Fruit fly (Drosophila melanogaster): ENCODE measurements around the gene CG8565.

The CG8565 gene

dm6 chrX:15844139-15844538, 6.5 kb downstream of the CG8565 start, which contains the start of the genes ArgRS and CG8578 (continued):
- TF ChIP-seq Smox (GFP tag; optimal IDR thresholded peaks at IDR 0.05) (no peak), CG10669 (GFP tag; optimal IDR thresholded peaks at IDR 0.05) (no peak), Eip75B (GFP tag; optimal IDR thresholded peaks at IDR 0.05) (peak; percentile 80), acj6 (GFP tag; optimal IDR thresholded peaks at IDR 0.05) (peak; percentile 28), achi (GFP tag; optimal IDR thresholded peaks at IDR 0.05) (no peak), Gug (GFP tag; IDR thresholded peaks at IDR 0.05) (peak; percentile 78), CG15336 (GFP tag; IDR thresholded peaks at IDR 0.05) (peak; percentile 29; the same call in 1 of the 2 replicates), CG3919 (GFP tag; optimal IDR thresholded peaks at IDR 0.05) (no peak), CG3032 (tag; optimal IDR thresholded peaks at IDR 0.05) (peak; percentile 69), CG6808 (GFP tag; optimal IDR thresholded peaks at IDR 0.05) (no peak), fkh (GFP tag; optimal IDR thresholded peaks at IDR 0.05) (no peak), CG8119 (GFP tag; IDR thresholded peaks at IDR 0.05) (no peak), CG7368 (GFP tag; optimal IDR thresholded peaks at IDR 0.05) (no peak), CG6276 (GFP tag; optimal IDR thresholded peaks at IDR 0.05) (no peak), lz (GFP tag; optimal IDR thresholded peaks at IDR 0.05) (peak; percentile 74), dsx (GFP tag; optimal IDR thresholded peaks at IDR 0.05; ENCODE audit: poor library complexity, severe bottlenecking) (no peak), CG9139 (GFP tag; optimal IDR thresholded peaks at IDR 0.05) (no peak), spab (GFP tag; optimal IDR thresholded peaks at IDR 0.05) (no peak), CG32006 (GFP tag; optimal IDR thresholded peaks at IDR 0.05) (no peak), Eip93F (GFP tag; optimal IDR thresholded peaks at IDR 0.05) (no peak), CG6163 (GFP tag; IDR thresholded peaks at IDR 0.05) (no peak), fd59A (GFP tag; optimal IDR thresholded peaks at IDR 0.05) (no peak), Met (GFP tag; optimal IDR thresholded peaks at IDR 0.05) (peak; percentile 39), eg (GFP tag; IDR thresholded peaks at IDR 0.05) (no peak; the same call in 2 of the 3 replicates), Blimp-1 (GFP tag; optimal IDR thresholded peaks at IDR 0.05) (no peak), CG1621 (tag; optimal IDR thresholded peaks at IDR 0.05) (no peak), fd85E (GFP tag; optimal IDR thresholded peaks at IDR 0.05) (no peak), Sox14 (GFP tag; optimal IDR thresholded peaks at IDR 0.05) (peak; percentile 62), CG6854 (GFP tag; optimal IDR thresholded peaks at IDR 0.05) (no peak), Lpt (GFP tag; optimal IDR thresholded peaks at IDR 0.05) (no peak), Eip78C (GFP tag) (peak; percentile 91), CG11902 (GFP tag; optimal IDR thresholded peaks at IDR 0.05) (no peak), Ets21C (GFP tag; optimal IDR thresholded peaks at IDR 0.05) (peak; percentile 44), CG31627 (GFP tag; optimal IDR thresholded peaks at IDR 0.05) (peak; percentile 49), Hr4 (GFP tag; optimal IDR thresholded peaks at IDR 0.05) (peak; percentile 72)

dm6 chrX:15849021-15849420, 11.4 kb downstream of the CG8565 start, which contains the start of gene sun:
TSS of gene sun (minus strand) at chrX:15849258.
- no peak for TF ChIP-seq CG10669 (GFP tag; optimal IDR thresholded peaks at IDR 0.05)
- TF ChIP-seq lz (GFP tag; optimal IDR thresholded peaks at IDR 0.05) = no peak
- no peak for TF ChIP-seq cyc (GFP tag; optimal IDR thresholded peaks at IDR 0.05)
- TF ChIP-seq fkh (GFP tag; optimal IDR thresholded peaks at IDR 0.05) = no peak
- TF ChIP-seq CG6854 (GFP tag; optimal IDR thresholded peaks at IDR 0.05) = no peak
- no peak for TF ChIP-seq dsx (GFP tag; optimal IDR thresholded peaks at IDR 0.05; ENCODE audit: poor library complexity, severe bottlenecking)
- TF ChIP-seq CG34406 (GFP tag; optimal IDR thresholded peaks at IDR 0.05) = no peak
- TF ChIP-seq CG11294 (GFP tag; IDR thresholded peaks at IDR 0.05) = no peak
- TF ChIP-seq svp (GFP tag) = peak; percentile 6
- peak; percentile 31 for TF ChIP-seq Eip78C (GFP tag)
- no peak for TF ChIP-seq CG6808 (GFP tag; optimal IDR thresholded peaks at IDR 0.05)
- no peak for TF ChIP-seq Sox14 (GFP tag; optimal IDR thresholded peaks at IDR 0.05)
- TF ChIP-seq CG4318 (GFP tag; optimal IDR thresholded peaks at IDR 0.05) = no peak
- TF ChIP-seq CG11762 (GFP tag; optimal IDR thresholded peaks at IDR 0.05; ENCODE audit: insufficient read depth) = no peak
- TF ChIP-seq vri (GFP tag; optimal IDR thresholded peaks at IDR 0.05) = peak; percentile 77
- no peak for TF ChIP-seq Hr4 (GFP tag; optimal IDR thresholded peaks at IDR 0.05)
- TF ChIP-seq spab (GFP tag; optimal IDR thresholded peaks at IDR 0.05) = no peak
- TF ChIP-seq dac (GFP tag; optimal IDR thresholded peaks at IDR 0.05) = no peak
- no peak for TF ChIP-seq pdm3 (GFP tag; optimal IDR thresholded peaks at IDR 0.05)
- TF ChIP-seq Hr38 (GFP tag; optimal IDR thresholded peaks at IDR 0.05) = no peak
- no peak for TF ChIP-seq CG3032 (tag; optimal IDR thresholded peaks at IDR 0.05)
- no peak for TF ChIP-seq CG10631 (GFP tag; optimal IDR thresholded peaks at IDR 0.05)
- no peak for TF ChIP-seq CG6792 (GFP tag; optimal IDR thresholded peaks at IDR 0.05)
- TF ChIP-seq Eip93F (GFP tag; optimal IDR thresholded peaks at IDR 0.05) = no peak
- TF ChIP-seq CG6276 (GFP tag; optimal IDR thresholded peaks at IDR 0.05) = no peak
- no peak for TF ChIP-seq acj6 (GFP tag; optimal IDR thresholded peaks at IDR 0.05)
